Fruit fly (Drosophila melanogaster): ENCODE results near the gene CG3386.

Gene CG3386

dm6 chr3L:649025-649769 is 33.1 kb downstream of the CG3386 start (continued):
- TF ChIP-seq chm (GFP tag; IDR thresholded peaks at IDR 0.05) (no peak), schlank (tag; optimal IDR thresholded peaks at IDR 0.05) (no peak), fd64A (GFP tag; optimal IDR thresholded peaks at IDR 0.05) (no peak), CG16779 (GFP tag; IDR thresholded peaks at IDR 0.05) (no peak), CG9876 (GFP tag; optimal IDR thresholded peaks at IDR 0.05) (no peak), CG30431 (GFP tag; optimal IDR thresholded peaks at IDR 0.05) (no peak), CkIIα-i1 (GFP tag; IDR thresholded peaks at IDR 0.05) (0 out of 2 replicates have a peak, but pooled peaks have one; percentile 4), CG17385 (GFP tag; optimal IDR thresholded peaks at IDR 0.05) (no peak), ERR (GFP tag; optimal IDR thresholded peaks at IDR 0.05) (no peak), Med (GFP tag) (peak; percentile 20), wek (GFP tag; optimal IDR thresholded peaks at IDR 0.05) (no peak), CG2120 (GFP tag; optimal IDR thresholded peaks at IDR 0.05) (no peak), CG8281 (tag; optimal IDR thresholded peaks at IDR 0.05) (no peak), Dref (GFP tag; IDR thresholded peaks at IDR 0.05) (no peak), CG10267 (tag; optimal IDR thresholded peaks at IDR 0.05) (no peak), Hmx (GFP tag; optimal IDR thresholded peaks at IDR 0.05) (no peak), Ets65A (GFP tag) (peak; percentile 9), CG4282 (GFP tag; optimal IDR thresholded peaks at IDR 0.05) (no peak), ftz-f1 (GFP tag; optimal IDR thresholded peaks at IDR 0.05) (peak; percentile 51), CG13775 (GFP tag; optimal IDR thresholded peaks at IDR 0.05) (no peak), CG30403 (GFP tag; optimal IDR thresholded peaks at IDR 0.05) (no peak), CrebB (tag; optimal IDR thresholded peaks at IDR 0.05) (no peak), CG3163 (GFP tag; optimal IDR thresholded peaks at IDR 0.05) (no peak), vfl (GFP tag; optimal IDR thresholded peaks at IDR 0.05) (no peak), CG14710 (tag; optimal IDR thresholded peaks at IDR 0.05) (no peak), zen2 (GFP tag; IDR thresholded peaks at IDR 0.05; ENCODE audit: partially characterized antibody) (no peak)

- TF ChIP-seq yki (optimal IDR thresholded peaks at IDR 0.05) (no peak), Mes4 (GFP tag; optimal IDR thresholded peaks at IDR 0.05) (no peak), Opbp (GFP tag; IDR thresholded peaks at IDR 0.05; ENCODE audit: partially characterized antibody) (peak; percentile 68; the same call in 2 of the 3 replicates), aop (GFP tag; IDR thresholded peaks at IDR 0.05) (no peak), sens (GFP tag) (peak; percentile 65), fd96Cb (tag; optimal IDR thresholded peaks at IDR 0.05) (no peak), CkIIα-i1 (GFP tag; IDR thresholded peaks at IDR 0.05) (no peak), CG17568 (GFP tag; optimal IDR thresholded peaks at IDR 0.05) (no peak), wor (GFP tag; IDR thresholded peaks at IDR 0.05) (no peak), Ets97D (GFP tag; optimal IDR thresholded peaks at IDR 0.05) (peak; percentile 85), Tbp (GFP tag; optimal IDR thresholded peaks at IDR 0.05) (no peak), wdn (GFP tag; IDR thresholded peaks at IDR 0.05) (no peak), repo (GFP tag; optimal IDR thresholded peaks at IDR 0.05) (no peak), Dbx (GFP tag; IDR thresholded peaks at IDR 0.05) (0 out of 3 replicates have a peak, but pooled peaks have one; percentile 28), Atf3 (GFP tag; optimal IDR thresholded peaks at IDR 0.05) (no peak), jigr1 (GFP tag; IDR thresholded peaks at IDR 0.05) (no peak), kni (GFP tag; optimal IDR thresholded peaks at IDR 0.05) (no peak), BEAF-32 (GFP tag; optimal IDR thresholded peaks at IDR 0.05) (peak; percentile 66), CG12219 (GFP tag; optimal IDR thresholded peaks at IDR 0.05) (no peak), vnd (GFP tag; IDR thresholded peaks at IDR 0.05; ENCODE audit: partially characterized antibody) (peak; percentile 53; the same call in 1 of the 3 replicates), CG4617 (GFP tag; optimal IDR thresholded peaks at IDR 0.05; ENCODE audit: borderline replicate concordance) (no peak), CG9932 (GFP tag; IDR thresholded peaks at IDR 0.05) (no peak; the same call in 1 of the 2 replicates), Bdp1 (GFP tag; optimal IDR thresholded peaks at IDR 0.05) (no peak), CG12236 (GFP tag; optimal IDR thresholded peaks at IDR 0.05) (no peak), HmgZ (tag; optimal IDR thresholded peaks at IDR 0.05) (no peak)
These were observed 33.9 kb downstream of the CG3386 start, which contains the start of gene Gale for dm6 chr3L:648155-649024. Gene Gale (plus strand): TSS chr3L:648555.
